Fruit fly (Drosophila melanogaster) whole organism, wandering third instar larva: ENCODE measurements around the gene hay.
A peak's percentile ranks its signal among the peaks of the same experiment; 100 is the strongest.

ENCODE experiments used
- Abd-B ChIP-seq: fragments of >200 bp; optimal IDR thresholded peaks from 2 replicates; lab custom pipeline; 2017; ENCODE audit warnings: missing biosample characterization, missing genetic modification characterization
- CG32264 ChIP-seq: fragments of 200-800 bp; sonication (Bioruptor generic); optimal IDR thresholded peaks from 2 replicates; lab custom pipeline; 2016; ENCODE audit warnings: missing biosample characterization, missing genetic modification characterization
- CG9705 ChIP-seq: fragments of 200-800 bp; sonication (Bioruptor generic); optimal IDR thresholded peaks from 2 replicates; lab custom pipeline; 2018; ENCODE audit warnings: missing biosample characterization, mild to moderate bottlenecking, missing genetic modification characterization
- CrebA ChIP-seq: fragments of 200-800 bp; sonication (Bioruptor generic); optimal IDR thresholded peaks from 2 replicates; lab custom pipeline; 2016; ENCODE audit warnings: missing biosample characterization, mild to moderate bottlenecking, missing genetic modification characterization, borderline replicate concordance
- Dfd ChIP-seq: fragments of >200 bp; optimal IDR thresholded peaks from 2 replicates; lab custom pipeline; 2017; ENCODE audit warnings: missing biosample characterization, missing genetic modification characterization
- Dif ChIP-seq: fragments of 200-275, 200-300 bp; sonication (Bioruptor generic); optimal IDR thresholded peaks from 2 replicates; lab custom pipeline; 2018; ENCODE audit warnings: missing biosample characterization, missing genetic modification characterization; ENCODE audit not compliant: partially characterized antibody
- GATAd ChIP-seq: sonication (Bioruptor generic); optimal IDR thresholded peaks from 2 replicates; lab custom pipeline; 2016; ENCODE audit warnings: missing biosample characterization, missing genetic modification characterization
- HLH106 ChIP-seq: fragments of 200-800 bp; optimal IDR thresholded peaks from 3 replicates; lab custom pipeline; 2019; ENCODE audit warnings: missing biosample characterization, mild to moderate bottlenecking, missing genetic modification characterization, moderate library complexity
- Hnf4 ChIP-seq: fragments of 200-800 bp; sonication (Bioruptor generic); optimal IDR thresholded peaks from 2 replicates; lab custom pipeline; 2016; ENCODE audit warnings: missing biosample characterization, mild to moderate bottlenecking, missing genetic modification characterization
- Hr78 ChIP-seq: fragments of >200 bp; optimal IDR thresholded peaks from 2 replicates; lab custom pipeline; 2017; ENCODE audit warnings: missing biosample characterization, missing genetic modification characterization
- Hr83 ChIP-seq: fragments of 200-300 bp; sonication (Bioruptor generic); optimal IDR thresholded peaks from 2 replicates; lab custom pipeline; 2016; ENCODE audit warnings: missing biosample characterization, mild to moderate bottlenecking, missing genetic modification characterization, moderate library complexity; ENCODE audit not compliant: poor library complexity, severe bottlenecking
- Jra ChIP-seq: sonication (Bioruptor generic); optimal IDR thresholded peaks from 2 replicates; lab custom pipeline; 2016; ENCODE audit warnings: missing biosample characterization, missing genetic modification characterization
- Mio ChIP-seq: sonication (Bioruptor generic); optimal IDR thresholded peaks from 2 replicates; lab custom pipeline; 2016; ENCODE audit warnings: missing biosample characterization, missing genetic modification characterization
- Myc ChIP-seq: fragments of >200 bp; optimal IDR thresholded peaks from 2 replicates; lab custom pipeline; 2017
- N ChIP-seq: fragments of >200 bp; optimal IDR thresholded peaks from 2 replicates; lab custom pipeline; 2018; ENCODE audit warnings: missing biosample characterization, missing external identifiers, missing genetic modification characterization
- OdsH ChIP-seq: fragments of 200-800 bp; sonication (Bioruptor generic); optimal IDR thresholded peaks from 2 replicates; lab custom pipeline; 2016; ENCODE audit warnings: missing biosample characterization, mild to moderate bottlenecking, missing genetic modification characterization
- Rel ChIP-seq, 2 experiments: fragments of 200-800 bp; sonication (Bioruptor generic) in 1 of 2; optimal IDR thresholded peaks; 2 replicates in 1 of 2; 3 replicates in 1 of 2; lab custom pipeline; 2016 to 2019; ENCODE audit warnings: mild to moderate bottlenecking in 2 of 2, missing biosample characterization in 2 of 2, missing genetic modification characterization in 2 of 2, moderate library complexity in 1 of 2
- Sp1 ChIP-seq: fragments of 200-800 bp; sonication (Bioruptor generic); optimal IDR thresholded peaks from 3 replicates; lab custom pipeline; 2019; ENCODE audit warnings: missing biosample characterization, mild to moderate bottlenecking, missing genetic modification characterization, moderate library complexity
- Vsx2 ChIP-seq: fragments of 200-300, 225-300 bp; sonication (Bioruptor generic); optimal IDR thresholded peaks from 2 replicates; lab custom pipeline; 2018; ENCODE audit warnings: missing biosample characterization, missing genetic modification characterization; ENCODE audit not compliant: partially characterized antibody
- br ChIP-seq: fragments of 200-800 bp; sonication (Bioruptor generic); optimal IDR thresholded peaks from 2 replicates; lab custom pipeline; 2016; ENCODE audit warnings: missing biosample characterization, missing genetic modification characterization
- brk ChIP-seq: fragments of 200-800 bp; sonication (Bioruptor generic); optimal IDR thresholded peaks from 2 replicates; lab custom pipeline; 2016; ENCODE audit warnings: missing biosample characterization, mild to moderate bottlenecking, missing genetic modification characterization
- dl ChIP-seq, 2 experiments: fragments of 175-275, 200-275 bp in 1 of 2; fragments of 200-275 bp in 1 of 2; sonication (Bioruptor generic); optimal IDR thresholded peaks; lab custom pipeline; 2018; ENCODE audit warnings: mild to moderate bottlenecking in 2 of 2, missing biosample characterization in 2 of 2, missing genetic modification characterization in 2 of 2, moderate library complexity in 2 of 2; ENCODE audit not compliant: partially characterized antibody in 2 of 2, insufficient read depth in 1 of 2
- dmrt93B ChIP-seq: fragments of 200-800 bp; sonication (Bioruptor generic); optimal IDR thresholded peaks from 2 replicates; lab custom pipeline; 2018; ENCODE audit warnings: missing biosample characterization, mild to moderate bottlenecking, missing genetic modification characterization
- dsf ChIP-seq: sonication (Bioruptor generic); optimal IDR thresholded peaks from 2 replicates; lab custom pipeline; 2016; ENCODE audit warnings: missing biosample characterization, missing genetic modification characterization, borderline replicate concordance
- ey ChIP-seq: fragments of 200-800 bp; sonication (Bioruptor generic); optimal IDR thresholded peaks from 2 replicates; lab custom pipeline; 2016; ENCODE audit warnings: missing biosample characterization, missing genetic modification characterization
- foxo ChIP-seq, 2 experiments: fragments of 200-800 bp; sonication (Bioruptor generic); optimal IDR thresholded peaks; 2 replicates in 1 of 2; 3 replicates in 1 of 2; lab custom pipeline; 2016 to 2017; ENCODE audit warnings: missing biosample characterization in 2 of 2, missing genetic modification characterization in 2 of 2
- fru ChIP-seq: fragments of 200-800 bp; sonication (Bioruptor generic); optimal IDR thresholded peaks from 3 replicates; lab custom pipeline; 2016; ENCODE audit warnings: missing biosample characterization, mild to moderate bottlenecking, missing genetic modification characterization
- h ChIP-seq: fragments of 200-800 bp; sonication (Bioruptor generic); optimal IDR thresholded peaks from 3 replicates; lab custom pipeline; 2016; ENCODE audit warnings: missing biosample characterization, mild to moderate bottlenecking, missing genetic modification characterization
- jim ChIP-seq: fragments of 175-275, 200-325 bp; sonication (Bioruptor generic); optimal IDR thresholded peaks from 2 replicates; lab custom pipeline; 2016; ENCODE audit warnings: missing biosample characterization, mild to moderate bottlenecking, missing genetic modification characterization
- lola ChIP-seq: fragments of >200 bp; optimal IDR thresholded peaks from 2 replicates; lab custom pipeline; 2017; ENCODE audit warnings: missing biosample characterization, missing genetic modification characterization
- pan ChIP-seq: fragments of >200 bp; optimal IDR thresholded peaks from 2 replicates; lab custom pipeline; 2017
- psq ChIP-seq: fragments of 200-800 bp; sonication (Bioruptor generic); optimal IDR thresholded peaks from 3 replicates; lab custom pipeline; 2017; ENCODE audit warnings: missing biosample characterization, mild to moderate bottlenecking, missing genetic modification characterization, moderate library complexity
- rgr ChIP-seq: fragments of 200-800 bp; sonication (Bioruptor generic); optimal IDR thresholded peaks from 3 replicates; lab custom pipeline; 2016; ENCODE audit warnings: missing biosample characterization, mild to moderate bottlenecking, missing genetic modification characterization
- sage ChIP-seq: fragments of 200-800 bp; sonication (Bioruptor generic); optimal IDR thresholded peaks from 2 replicates; lab custom pipeline; 2016; ENCODE audit warnings: missing biosample characterization, mild to moderate bottlenecking, missing genetic modification characterization
- sv ChIP-seq: fragments of 200-800 bp; sonication (Bioruptor generic); optimal IDR thresholded peaks from 3 replicates; lab custom pipeline; 2016; ENCODE audit warnings: missing biosample characterization, missing genetic modification characterization
- tai ChIP-seq: sonication (Bioruptor generic); optimal IDR thresholded peaks from 2 replicates; lab custom pipeline; 2016; ENCODE audit warnings: missing biosample characterization, missing genetic modification characterization
- usp ChIP-seq: fragments of >200 bp; optimal IDR thresholded peaks from 2 replicates; lab custom pipeline; 2017; ENCODE audit warnings: missing biosample characterization, missing genetic modification characterization
- woc ChIP-seq: sonication (Bioruptor generic); optimal IDR thresholded peaks from 2 replicates; lab custom pipeline; 2016; ENCODE audit warnings: missing biosample characterization, mild to moderate bottlenecking, missing genetic modification characterization

The hay gene

dm6 chr3L:10680177-10680576, 49.3 kb downstream of the hay start:
- TF ChIP-seq brk (GFP tag; lab: Kevin White, UChicago) = no peak
- TF ChIP-seq Hr78 (GFP tag; lab: Kevin White, UChicago) = no peak
- no peak for TF ChIP-seq Vsx2 (GFP tag; lab: Kevin White, UChicago)
- TF ChIP-seq br = no peak
- TF ChIP-seq Sp1 (GFP tag; lab: Kevin White, UChicago) = no peak

- peak; percentile 24 for TF ChIP-seq Sp1 (GFP tag; lab: Kevin White, UChicago)
- no peak for TF ChIP-seq jim (GFP tag; lab: Kevin White, UChicago)
- no peak for TF ChIP-seq usp (GFP tag; lab: Kevin White, UChicago)
- TF ChIP-seq sage = no peak
- TF ChIP-seq Hnf4 (GFP tag; lab: Kevin White, UChicago) = no peak
- TF ChIP-seq GATAd = no peak
- no peak for TF ChIP-seq Mio (GFP tag; lab: Kevin White, UChicago)
- TF ChIP-seq CG9705 (GFP tag; lab: Kevin White, UChicago) = no peak
- TF ChIP-seq HLH106 (tag; lab: Kevin White, UChicago) = peak; percentile 21
- TF ChIP-seq N (GFP tag; lab: Kevin White, UChicago) = no peak
- no peak for TF ChIP-seq brk (GFP tag; lab: Kevin White, UChicago)
- TF ChIP-seq foxo (GFP tag; optimal IDR thresholded peaks at IDR 0.05; lab: Kevin White, UChicago) = peak in 1 of 2 experiments; percentile 38
- TF ChIP-seq CG32264 = no peak
- no peak for TF ChIP-seq Abd-B (GFP tag; lab: Kevin White, UChicago)
- TF ChIP-seq Myc (lab: Kevin White, UChicago) = no peak
- no peak for TF ChIP-seq CrebA (GFP tag; lab: Kevin White, UChicago)
- TF ChIP-seq ey (GFP tag; lab: Kevin White, UChicago) = no peak
- TF ChIP-seq br = no peak
- no peak for TF ChIP-seq woc (GFP tag; lab: Kevin White, UChicago)
- no peak for TF ChIP-seq fru (GFP tag; lab: Kevin White, UChicago)
- no peak for TF ChIP-seq lola (GFP tag; lab: Kevin White, UChicago)
- TF ChIP-seq Vsx2 (GFP tag; lab: Kevin White, UChicago) = no peak
- TF ChIP-seq OdsH = no peak
- TF ChIP-seq Hr83 = peak; percentile 16
- TF ChIP-seq dl (GFP tag; optimal IDR thresholded peaks at IDR 0.05; lab: Kevin White, UChicago; ENCODE audit: insufficient read depth in 1 of 2, partially characterized antibody in 2 of 2) = no peak
- TF ChIP-seq rgr (GFP tag; lab: Kevin White, UChicago) = no peak
- no peak for TF ChIP-seq dsf
- no peak for TF ChIP-seq sv (GFP tag; lab: Kevin White, UChicago)
- no peak for TF ChIP-seq dmrt93B
- no peak for TF ChIP-seq tai (GFP tag; lab: Kevin White, UChicago)
- peak; percentile 20 for TF ChIP-seq psq (GFP tag; lab: Kevin White, UChicago)
- TF ChIP-seq pan (lab: Kevin White, UChicago) = no peak
- TF ChIP-seq Dif (GFP tag; lab: Kevin White, UChicago) = peak; percentile 39
- TF ChIP-seq Dfd (GFP tag; lab: Kevin White, UChicago) = no peak
- no peak for TF ChIP-seq Hr78 (GFP tag; lab: Kevin White, UChicago)
- no peak for TF ChIP-seq Rel (GFP tag; optimal IDR thresholded peaks at IDR 0.05; lab: Kevin White, UChicago)
- peak; percentile 22 for TF ChIP-seq Rel (tag; optimal IDR thresholded peaks at IDR 0.05; lab: Kevin White, UChicago)
- no peak for TF ChIP-seq h (GFP tag; lab: Kevin White, UChicago)
- TF ChIP-seq Jra (GFP tag; lab: Kevin White, UChicago) = no peak
These were observed 49.9 kb downstream of the hay start for dm6 chr3L:10680728-10681306.

- TF ChIP-seq jim (GFP tag; lab: Kevin White, UChicago) = no peak
- no peak for TF ChIP-seq usp (GFP tag; lab: Kevin White, UChicago)
- TF ChIP-seq N (GFP tag; lab: Kevin White, UChicago) = no peak
- no peak for TF ChIP-seq woc (GFP tag; lab: Kevin White, UChicago)
- peak; percentile 11 for TF ChIP-seq sage
- TF ChIP-seq Vsx2 (GFP tag; lab: Kevin White, UChicago) = no peak
- no peak for TF ChIP-seq Mio (GFP tag; lab: Kevin White, UChicago)
- TF ChIP-seq Sp1 (GFP tag; lab: Kevin White, UChicago) = peak; percentile 2
- TF ChIP-seq pan (lab: Kevin White, UChicago) = no peak
- no peak for TF ChIP-seq CrebA (GFP tag; lab: Kevin White, UChicago)
- no peak for TF ChIP-seq GATAd
- TF ChIP-seq Hr78 (GFP tag; lab: Kevin White, UChicago) = no peak
- TF ChIP-seq OdsH = no peak
- peak; percentile 57 for TF ChIP-seq h (GFP tag; lab: Kevin White, UChicago)
- no peak for TF ChIP-seq Jra (GFP tag; lab: Kevin White, UChicago)
- TF ChIP-seq Dfd (GFP tag; lab: Kevin White, UChicago) = peak; percentile 57
- no peak for TF ChIP-seq CG32264
- TF ChIP-seq ey (GFP tag; lab: Kevin White, UChicago) = no peak
- peak; percentile 5 for TF ChIP-seq rgr (GFP tag; lab: Kevin White, UChicago)
- TF ChIP-seq Dif (GFP tag; lab: Kevin White, UChicago) = peak; percentile 95
- TF ChIP-seq Hnf4 (GFP tag; lab: Kevin White, UChicago) = no peak
- no peak for TF ChIP-seq lola (GFP tag; lab: Kevin White, UChicago)
- TF ChIP-seq CG9705 (GFP tag; lab: Kevin White, UChicago) = no peak
- TF ChIP-seq dmrt93B = no peak
- TF ChIP-seq Rel (GFP tag; optimal IDR thresholded peaks at IDR 0.05; lab: Kevin White, UChicago) = no peak
- peak; percentile 12 for TF ChIP-seq Rel (tag; optimal IDR thresholded peaks at IDR 0.05; lab: Kevin White, UChicago)
- no peak for TF ChIP-seq Myc (lab: Kevin White, UChicago)
- TF ChIP-seq Abd-B (GFP tag; lab: Kevin White, UChicago) = no peak
- peak; percentile 76 for TF ChIP-seq psq (GFP tag; lab: Kevin White, UChicago)
- no peak for TF ChIP-seq Hr83
- no peak for TF ChIP-seq tai (GFP tag; lab: Kevin White, UChicago)
- TF ChIP-seq br = peak; percentile 60
- no peak for TF ChIP-seq fru (GFP tag; lab: Kevin White, UChicago)
- TF ChIP-seq dl (GFP tag; optimal IDR thresholded peaks at IDR 0.05; lab: Kevin White, UChicago; ENCODE audit: insufficient read depth in 1 of 2, partially characterized antibody in 2 of 2) = peak; percentile 83 to 92
- TF ChIP-seq sv (GFP tag; lab: Kevin White, UChicago) = no peak
- no peak for TF ChIP-seq HLH106 (tag; lab: Kevin White, UChicago)
These were observed 50.9 kb downstream of the hay start for dm6 chr3L:10681814-10682213.
